Fruit fly (Drosophila melanogaster) whole organism, embryonic: Measurements from ENCODE around the gene CG13056.

Experiments used
- CG13296 ChIP-seq: fragments of 200-800 bp; sonication (Bioruptor generic); optimal IDR thresholded peaks from 3 replicates; lab custom pipeline; 2018; ENCODE audit warnings: missing biosample characterization, mild to moderate bottlenecking, missing genetic modification characterization
- CG1832 ChIP-seq: fragments of 200-800 bp; sonication (Bioruptor generic); optimal IDR thresholded peaks from 2 replicates; lab custom pipeline; 2017; ENCODE audit warnings: missing biosample characterization, mild to moderate bottlenecking, missing genetic modification characterization, inconsistent platforms
- CG32767 ChIP-seq: fragments of 200-800 bp; sonication (Bioruptor generic); IDR thresholded peaks from 2 replicates; pipeline ENCODE4 v1.3.6; 2022; ENCODE audit warnings: missing biosample characterization, missing genetic modification characterization
- CG43689 ChIP-seq: fragments of 200-800 bp; sonication (Bioruptor generic); IDR thresholded peaks from 2 replicates; pipeline ENCODE4 v1.3.6; 2022; ENCODE audit warnings: missing biosample characterization, missing genetic modification characterization
- CG8359 ChIP-seq: fragments of 200-800 bp; sonication (Bioruptor generic); optimal IDR thresholded peaks from 2 replicates; lab custom pipeline; 2017; ENCODE audit warnings: missing biosample characterization, mild to moderate bottlenecking, missing genetic modification characterization, borderline replicate concordance
- D ChIP-seq, 2 experiments: fragments of 200-800 bp in 1 of 2; fragments of >200 bp in 1 of 2; sonication (Bioruptor generic) in 1 of 2; optimal IDR thresholded peaks; 2 replicates in 1 of 2; 3 replicates in 1 of 2; lab custom pipeline; 2017; ENCODE audit warnings: mild to moderate bottlenecking in 1 of 2, missing biosample characterization in 1 of 2, missing genetic modification characterization in 1 of 2, missing genetic modification reagents in 1 of 2
- D19B ChIP-seq: fragments of 200-800 bp; sonication (Bioruptor generic); optimal IDR thresholded peaks from 2 replicates; lab custom pipeline; 2017; ENCODE audit warnings: missing biosample characterization, mild to moderate bottlenecking, missing genetic modification characterization
- br ChIP-seq: fragments of >200 bp; optimal IDR thresholded peaks from 2 replicates; lab custom pipeline; 2017
- zen ChIP-seq: fragments of 200-800 bp; sonication (Bioruptor generic); optimal IDR thresholded peaks from 3 replicates; lab custom pipeline; 2018; ENCODE audit warnings: missing biosample characterization, mild to moderate bottlenecking, missing genetic modification characterization, moderate library complexity

DNA sequence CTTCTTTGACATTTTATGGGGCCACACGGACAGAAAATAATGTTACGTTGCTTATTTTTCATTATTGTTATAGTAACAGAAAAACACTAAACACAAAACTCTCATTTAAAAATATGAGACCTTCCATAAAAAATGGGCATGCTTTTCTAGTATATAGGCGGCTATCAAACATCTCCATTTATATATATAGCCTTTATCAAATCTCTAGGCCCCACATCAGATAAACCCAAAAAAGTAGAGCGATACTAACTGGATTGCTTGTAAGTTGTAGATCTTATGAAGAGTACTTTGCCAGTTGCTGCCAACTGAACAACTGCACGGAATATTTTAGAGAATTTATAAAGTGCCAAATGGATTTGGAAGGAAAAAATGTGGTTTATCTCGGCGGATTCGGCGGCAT lies 36.4 kb downstream of the CG13056 start, which contains the start of gene CG18814:
- TF ChIP-seq CG1832 (GFP tag; lab: Kevin White, UChicago) (no peak), br (lab: Kevin White, UChicago) (no peak), CG43689 (no peak), zen (no peak), CG13296 (GFP tag; lab: Kevin White, UChicago) (no peak), D (optimal IDR thresholded peaks at IDR 0.05; lab: Kevin White, UChicago) (no peak), D (GFP tag; optimal IDR thresholded peaks at IDR 0.05; lab: Kevin White, UChicago) (no peak), CG32767 (no peak), CG8359 (GFP tag; lab: Kevin White, UChicago) (no peak), D19B (GFP tag; lab: Kevin White, UChicago) (no peak)
